Worm (Caenorhabditis elegans) whole organism, late embryonic: ENCODE data around the gene D1054.5.

Experiments used
- C08G9.2 ChIP-seq: sonication (generic microtip); optimal IDR thresholded peaks from 2 replicates; lab custom pipeline; 2016; ENCODE audit warnings: mild to moderate bottlenecking, missing genetic modification characterization, moderate library complexity, missing compliant biosample characterization
- F13H6.1 ChIP-seq: sonication (generic microtip); optimal IDR thresholded peaks from 2 replicates; lab custom pipeline; 2016; ENCODE audit warnings: missing genetic modification characterization, missing compliant biosample characterization
- K02D7.2 ChIP-seq: sonication (generic microtip); optimal IDR thresholded peaks from 2 replicates; lab custom pipeline; 2017; ENCODE audit warnings: mild to moderate bottlenecking, missing genetic modification characterization, missing compliant biosample characterization
- T23F11.4 ChIP-seq: fragments of 200-800 bp; sonication (Bioruptor generic); optimal IDR thresholded peaks from 2 replicates; lab custom pipeline; 2018; ENCODE audit warnings: mild to moderate bottlenecking, missing genetic modification characterization, missing compliant biosample characterization
- ahr-1 ChIP-seq: sonication (generic microtip); optimal IDR thresholded peaks from 2 replicates; lab custom pipeline; 2016; ENCODE audit warnings: missing genetic modification characterization, missing compliant biosample characterization
- ceh-18 ChIP-seq: sonication (generic microtip); optimal IDR thresholded peaks from 2 replicates; lab custom pipeline; 2016; ENCODE audit warnings: missing genetic modification characterization, missing compliant biosample characterization
- ceh-19 ChIP-seq: fragments of 200-800 bp; sonication (Bioruptor generic); optimal IDR thresholded peaks from 2 replicates; lab custom pipeline; 2018; ENCODE audit warnings: mild to moderate bottlenecking, missing genetic modification characterization, missing compliant biosample characterization
- ceh-31 ChIP-seq: sonication (generic microtip); optimal IDR thresholded peaks from 2 replicates; lab custom pipeline; 2016; ENCODE audit warnings: missing genetic modification characterization, missing compliant biosample characterization
- ceh-34 ChIP-seq: sonication (generic microtip); optimal IDR thresholded peaks from 2 replicates; lab custom pipeline; 2016; ENCODE audit warnings: mild to moderate bottlenecking, missing genetic modification characterization, missing compliant biosample characterization
- ceh-48 ChIP-seq: sonication (generic microtip); optimal IDR thresholded peaks from 2 replicates; lab custom pipeline; 2016; ENCODE audit warnings: missing genetic modification characterization, inconsistent platforms, missing compliant biosample characterization
- ceh-6 ChIP-seq: fragments of 200-800 bp; sonication (Bioruptor generic); optimal IDR thresholded peaks from 2 replicates; lab custom pipeline; 2018; ENCODE audit warnings: mild to moderate bottlenecking, missing genetic modification characterization, missing compliant biosample characterization
- ceh-9 ChIP-seq: sonication (generic microtip); optimal IDR thresholded peaks from 2 replicates; lab custom pipeline; 2016; ENCODE audit warnings: mild to moderate bottlenecking, missing genetic modification characterization, inconsistent platforms, missing compliant biosample characterization
- dmd-4 ChIP-seq: sonication (generic microtip); optimal IDR thresholded peaks from 2 replicates; lab custom pipeline; 2016; ENCODE audit warnings: borderline replicate concordance, missing genetic modification characterization, missing compliant biosample characterization
- fax-1 ChIP-seq: sonication (generic microtip); optimal IDR thresholded peaks from 2 replicates; lab custom pipeline; 2016; ENCODE audit warnings: missing genotype, missing genetic modification characterization, missing compliant biosample characterization
- fkh-6 ChIP-seq: sonication (generic microtip); optimal IDR thresholded peaks from 2 replicates; lab custom pipeline; 2016; ENCODE audit warnings: missing genetic modification characterization, missing compliant biosample characterization
- gmeb-2 ChIP-seq: sonication (generic microtip); optimal IDR thresholded peaks from 2 replicates; lab custom pipeline; 2016; ENCODE audit warnings: missing genetic modification characterization, inconsistent platforms, missing compliant biosample characterization
- hlh-15 ChIP-seq: sonication (generic microtip); optimal IDR thresholded peaks from 2 replicates; lab custom pipeline; 2016; ENCODE audit warnings: missing genetic modification characterization, missing compliant biosample characterization
- hlh-30 ChIP-seq: sonication (generic microtip); optimal IDR thresholded peaks from 2 replicates; lab custom pipeline; 2017; ENCODE audit warnings: antibody characterized with exemption, missing genetic modification characterization, missing compliant biosample characterization; ENCODE audit not compliant: insufficient read depth
- hlh-8 ChIP-seq: sonication (generic microtip); optimal IDR thresholded peaks from 2 replicates; lab custom pipeline; 2016; ENCODE audit warnings: missing genotype, missing genetic modification characterization, missing compliant biosample characterization
- lim-6 ChIP-seq: sonication (generic microtip); optimal IDR thresholded peaks from 2 replicates; lab custom pipeline; 2016; ENCODE audit warnings: missing genetic modification characterization, missing compliant biosample characterization
- lin-11 ChIP-seq: fragments of 200-800 bp; sonication (Bioruptor generic); optimal IDR thresholded peaks from 2 replicates; lab custom pipeline; 2018; ENCODE audit warnings: mild to moderate bottlenecking, missing genetic modification characterization, missing compliant biosample characterization
- madf-2 ChIP-seq: sonication (generic microtip); optimal IDR thresholded peaks from 2 replicates; lab custom pipeline; 2017; ENCODE audit warnings: missing genetic modification characterization, missing compliant biosample characterization
- mec-3 ChIP-seq: sonication (generic microtip); optimal IDR thresholded peaks from 2 replicates; lab custom pipeline; 2016; ENCODE audit warnings: borderline replicate concordance, missing genetic modification characterization, missing compliant biosample characterization
- nhr-11 ChIP-seq: fragments of 150-350 bp; optimal IDR thresholded peaks from 2 replicates; lab custom pipeline; 2014; ENCODE audit warnings: missing biosample characterization, missing genetic modification characterization
- nhr-232 ChIP-seq: sonication (generic microtip); optimal IDR thresholded peaks from 2 replicates; lab custom pipeline; 2016; ENCODE audit warnings: missing genetic modification characterization, missing compliant biosample characterization
- npax-4 ChIP-seq: sonication (generic microtip); optimal IDR thresholded peaks from 2 replicates; lab custom pipeline; 2016; ENCODE audit warnings: missing genetic modification characterization, missing compliant biosample characterization
- pag-3 ChIP-seq: sonication (generic microtip); optimal IDR thresholded peaks from 2 replicates; lab custom pipeline; 2016; ENCODE audit warnings: missing compliant biosample characterization, missing genetic modification characterization, borderline replicate concordance
- pat-9 ChIP-seq: fragments of 200-800 bp; sonication (Bioruptor generic); optimal IDR thresholded peaks from 2 replicates; lab custom pipeline; 2018; ENCODE audit warnings: mild to moderate bottlenecking, missing genetic modification characterization, moderate library complexity, missing compliant biosample characterization
- pax-1 ChIP-seq: fragments of 150-350 bp; optimal IDR thresholded peaks from 2 replicates; lab custom pipeline; 2014; ENCODE audit warnings: missing biosample characterization, missing genetic modification characterization
- pha-2 ChIP-seq: sonication (generic microtip); optimal IDR thresholded peaks from 2 replicates; lab custom pipeline; 2017; ENCODE audit warnings: mild to moderate bottlenecking, missing genetic modification characterization, missing compliant biosample characterization
- pha-4 ChIP-seq: fragments of 150-350 bp; optimal IDR thresholded peaks from 2 replicates; lab custom pipeline; 2018; ENCODE audit warnings: missing biosample characterization, missing genetic modification reagents, missing genetic modification characterization
- pqm-1 ChIP-seq: sonication (generic microtip); optimal IDR thresholded peaks from 2 replicates; lab custom pipeline; 2016; ENCODE audit warnings: missing genetic modification characterization, missing compliant biosample characterization
- pros-1 ChIP-seq: fragments of 150-350 bp; optimal IDR thresholded peaks from 2 replicates; lab custom pipeline; 2014; ENCODE audit warnings: missing biosample characterization, missing genetic modification reagents, missing genetic modification characterization
- rnt-1 ChIP-seq: sonication (generic microtip); optimal IDR thresholded peaks from 2 replicates; lab custom pipeline; 2016; ENCODE audit warnings: missing genetic modification characterization, missing compliant biosample characterization
- sox-2 ChIP-seq: fragments of 200-800 bp; sonication (Bioruptor generic); IDR thresholded peaks from 2 replicates; pipeline ENCODE4 v1.3.6; 2022; ENCODE audit warnings: missing genetic modification reagents, missing genetic modification characterization, missing compliant biosample characterization
- syd-9 ChIP-seq: sonication (generic microtip); optimal IDR thresholded peaks from 2 replicates; lab custom pipeline; 2016; ENCODE audit warnings: mild to moderate bottlenecking, missing genetic modification characterization, moderate library complexity, missing compliant biosample characterization
- tbx-7 ChIP-seq: sonication (generic microtip); optimal IDR thresholded peaks from 2 replicates; lab custom pipeline; 2016; ENCODE audit warnings: missing genotype, missing genetic modification characterization, missing compliant biosample characterization
- unc-3 ChIP-seq, 2 experiments: fragments of 200-800 bp in 1 of 2; sonication (Bioruptor generic) in 1 of 2; sonication (generic microtip) in 1 of 2; conservative IDR thresholded peaks in 1 of 2; optimal IDR thresholded peaks in 1 of 2; 2 replicates each; pipeline versions ENCODE4 v1.3.6 to Lab custom; 2016 to 2022; ENCODE audit warnings: missing compliant biosample characterization in 2 of 2, missing genetic modification characterization in 2 of 2, missing genetic modification reagents in 1 of 2
- unc-42 ChIP-seq: sonication (generic microtip); optimal IDR thresholded peaks from 2 replicates; lab custom pipeline; 2016; ENCODE audit warnings: missing genotype, missing genetic modification characterization, missing compliant biosample characterization
- unc-86 ChIP-seq: sonication (generic microtip); optimal IDR thresholded peaks from 2 replicates; lab custom pipeline; 2016; ENCODE audit warnings: missing genetic modification characterization, missing compliant biosample characterization
- zip-5 ChIP-seq: sonication (generic microtip); optimal IDR thresholded peaks from 2 replicates; lab custom pipeline; 2016; ENCODE audit warnings: missing genetic modification characterization, missing compliant biosample characterization

D1054.5 gene

DNA sequence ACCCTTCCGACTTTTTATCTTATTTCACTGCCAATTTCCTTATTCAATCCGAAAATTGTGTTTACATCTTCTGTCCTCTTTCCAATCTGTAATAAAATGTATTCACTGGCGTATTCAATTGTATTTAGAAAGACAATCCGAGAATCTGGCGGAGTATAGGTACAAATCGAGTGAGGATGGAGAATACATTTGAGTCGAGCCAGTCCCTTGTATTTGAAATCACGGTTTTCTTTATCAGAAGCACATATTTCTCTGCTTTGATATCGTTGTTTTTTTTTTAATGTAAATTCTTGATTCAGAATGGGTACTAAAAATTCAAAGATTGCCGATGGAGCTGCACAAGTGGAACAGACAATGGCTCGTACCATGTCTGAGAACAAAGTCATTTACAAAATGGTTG is 12.3 kb downstream of the D1054.5 start, which contains the start of gene ocr-1:
TSS of gene ocr-1 (plus strand) at position 301 of the 400 bp plus-strand sequence.
- no peak for TF ChIP-seq ceh-31 (tag; lab: Kevin White, UChicago)
- TF ChIP-seq fkh-6 (tag; lab: Kevin White, UChicago) = no peak
- TF ChIP-seq ceh-19 (GFP tag; lab: Kevin White, UChicago) = no peak

DNA sequence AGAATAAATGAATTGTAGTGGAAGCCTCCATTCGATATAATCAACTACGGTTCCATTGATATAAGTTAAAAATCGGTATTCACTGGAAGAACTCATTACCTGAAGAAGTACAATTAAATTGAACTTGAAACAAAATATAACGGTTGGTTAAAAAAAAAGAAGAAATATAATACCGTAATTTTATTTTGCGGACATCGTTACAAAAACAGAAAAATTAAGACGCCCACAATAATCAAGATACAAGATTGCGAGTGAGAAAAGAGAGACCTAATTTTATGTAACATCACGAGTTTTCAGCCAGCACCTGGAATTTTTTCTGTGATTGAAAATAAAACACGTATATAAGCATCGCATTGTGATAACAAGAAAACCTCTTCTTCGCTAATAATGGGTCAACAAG is 13.7 kb downstream of the D1054.5 start, which contains the start of gene sre-6:
TSS of gene sre-6 (minus strand) at position 101 of the 400 bp plus-strand sequence.
- no peak for TF ChIP-seq pag-3
- no peak for TF ChIP-seq rnt-1 (tag; lab: Kevin White, UChicago)
- no peak for TF ChIP-seq tbx-7 (tag; lab: Kevin White, UChicago)
- no peak for TF ChIP-seq pax-1 (tag; lab: Kevin White, UChicago)
- TF ChIP-seq ahr-1 (tag; lab: Kevin White, UChicago) = no peak
- TF ChIP-seq gmeb-2 (tag; lab: Kevin White, UChicago) = no peak
- TF ChIP-seq npax-4 = no peak
- no peak for TF ChIP-seq ceh-48 (tag; lab: Kevin White, UChicago)
- TF ChIP-seq pha-2 = no peak
- no peak for TF ChIP-seq nhr-232 (tag; lab: Kevin White, UChicago)
- TF ChIP-seq T23F11.4 (GFP tag; lab: Kevin White, UChicago) = no peak
- no peak for TF ChIP-seq madf-2 (tag; lab: Kevin White, UChicago)
- TF ChIP-seq ceh-34 (tag; lab: Kevin White, UChicago) = no peak
- TF ChIP-seq hlh-15 (tag; lab: Kevin White, UChicago) = no peak
- TF ChIP-seq hlh-8 (tag; lab: Kevin White, UChicago) = no peak
- TF ChIP-seq nhr-11 (tag; lab: Kevin White, UChicago) = no peak
- TF ChIP-seq syd-9 = no peak

DNA sequence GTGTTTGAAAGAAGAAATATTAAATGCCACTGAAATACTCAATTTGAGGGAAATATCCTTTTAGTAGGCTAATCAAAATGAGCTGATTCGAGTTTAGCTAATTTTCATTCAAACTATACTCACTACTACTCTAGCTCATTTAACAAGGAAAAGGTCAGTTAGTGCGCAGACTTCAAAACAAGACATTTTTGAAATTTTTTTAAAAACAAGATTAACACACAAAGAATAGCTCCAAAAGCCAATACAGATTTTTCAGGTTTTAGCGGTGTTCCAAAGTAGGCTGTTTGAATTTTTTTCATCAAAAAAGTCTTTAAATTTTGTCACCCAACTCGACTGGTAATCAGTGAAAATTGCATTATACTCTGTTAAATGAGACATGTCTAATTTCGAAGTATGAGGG is 15.5 kb downstream of the D1054.5 start:
- TF ChIP-seq mec-3 (tag; lab: Kevin White, UChicago) (no peak), unc-42 (tag; lab: Kevin White, UChicago) (no peak), ceh-31 (tag; lab: Kevin White, UChicago) (no peak), pros-1 (tag; lab: Kevin White, UChicago) (no peak), F13H6.1 (tag; lab: Kevin White, UChicago) (no peak), ceh-6 (no peak)

DNA sequence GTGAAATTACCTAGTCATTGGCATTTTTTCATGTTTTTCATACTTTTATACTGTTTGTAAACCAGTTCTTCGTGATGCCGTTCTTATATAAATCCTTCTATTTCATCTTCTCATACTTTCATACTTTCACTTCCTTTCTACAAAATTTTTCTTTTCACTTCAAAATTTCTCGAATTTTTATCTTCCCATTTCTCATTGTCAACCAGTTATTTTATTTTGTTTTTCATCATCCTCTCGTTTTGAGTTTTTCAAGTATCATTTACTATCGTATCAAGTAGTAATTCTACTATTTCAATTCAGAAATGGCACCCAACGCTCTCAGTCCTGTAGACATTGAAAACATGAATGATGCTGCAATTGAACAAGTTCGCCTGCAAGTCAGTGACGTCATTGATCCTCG is 17.7 kb downstream of the D1054.5 start, which contains the start of gene F28H7.8:
TSS of gene F28H7.8 (plus strand) at position 301 of the 400 bp plus-strand sequence.
- TF ChIP-seq ceh-9 (no peak), pqm-1 (tag; lab: Kevin White, UChicago) (no peak), zip-5 (tag; lab: Kevin White, UChicago) (no peak), ceh-18 (tag; lab: Kevin White, UChicago) (no peak), pat-9 (tag; lab: Kevin White, UChicago) (no peak), lin-11 (no peak), pha-4 (tag; lab: Kevin White, UChicago) (no peak), npax-4 (no peak), unc-86 (tag; lab: Kevin White, UChicago) (no peak), C08G9.2 (tag; lab: Kevin White, UChicago) (no peak), fax-1 (tag; lab: Kevin White, UChicago) (no peak), ahr-1 (tag; lab: Kevin White, UChicago) (no peak), sox-2 (GFP tag; lab: Robert Waterston, UW) (no peak), lim-6 (no peak), unc-3 (GFP tag; conservative IDR thresholded peaks at IDR 0.05; lab: Robert Waterston, UW) (no peak), unc-3 (tag; optimal IDR thresholded peaks at IDR 0.05; lab: Kevin White, UChicago) (no peak), dmd-4 (tag; lab: Kevin White, UChicago) (no peak), K02D7.2 (tag; lab: Kevin White, UChicago) (no peak), hlh-30 (tag; lab: Kevin White, UChicago) (no peak)
